Worm (Caenorhabditis elegans): ENCODE data around the gene swt-3.

ce11 chrIV:10757616-10758193, 22.8 kb downstream of the swt-3 start, which contains the start of the genes T25B9.4 and T25B9.6:
- TF ChIP-seq scrt-1 (GFP tag; IDR thresholded peaks at IDR 0.05) (no peak), pes-1 (GFP tag; IDR thresholded peaks at IDR 0.05) (no peak), ama-1 (optimal IDR thresholded peaks at IDR 0.05) (no peak), hnd-1 (tag; optimal IDR thresholded peaks at IDR 0.05) (no peak)
